In genomic region chrX:4938990-4939389, ce11 we compare ENCODE assay signal across 4 worm cellular contexts.
TF ChIP-seq lines count a peak whose summit lies in the region.

No protein-coding gene starts in this region.

TF ChIP-seq in whole organism, L1 larva, 84 proteins besides CTCF, POLR2A, EP300 and RAD21:
- TF ChIP-seq fkh-10 (GFP tag; optimal IDR thresholded peaks at IDR 0.05; lab: Kevin White, UChicago): peak; percentile 71
- peak; percentile 21 for TF ChIP-seq lin-14 (GFP tag; optimal IDR thresholded peaks at IDR 0.05; lab: Kevin White, UChicago)
- TF ChIP-seq irx-1 (tag; optimal IDR thresholded peaks at IDR 0.05; lab: Kevin White, UChicago): no peak

TF ChIP-seq in whole organism, L3 larva, 47 proteins besides CTCF, POLR2A, EP300 and RAD21:
- TF ChIP-seq nhr-43 (tag; optimal IDR thresholded peaks at IDR 0.05; lab: Kevin White, UChicago; ENCODE audit: poor library complexity, severe bottlenecking) (no peak), fkh-10 (GFP tag; optimal IDR thresholded peaks at IDR 0.05; lab: Kevin White, UChicago) (peak; percentile 54), ztf-4 (tag; optimal IDR thresholded peaks at IDR 0.05; lab: Kevin White, UChicago) (no peak), lsy-12 (tag; optimal IDR thresholded peaks at IDR 0.05; lab: Kevin White, UChicago) (no peak), nhr-237 (tag; optimal IDR thresholded peaks at IDR 0.05; lab: Kevin White, UChicago) (no peak), ceh-16 (tag; optimal IDR thresholded peaks at IDR 0.05; lab: Kevin White, UChicago) (no peak), aly-2 (tag; optimal IDR thresholded peaks at IDR 0.05; lab: Kevin White, UChicago) (no peak)

TF ChIP-seq in whole organism, L4 larva, 104 proteins besides CTCF, POLR2A, EP300 and RAD21:
- TF ChIP-seq nhr-25 (tag; optimal IDR thresholded peaks at IDR 0.05; lab: Kevin White, UChicago; ENCODE audit: borderline replicate concordance, insufficient read depth) (no peak), fkh-10 (GFP tag; optimal IDR thresholded peaks at IDR 0.05; lab: Kevin White, UChicago) (peak; percentile 34), madf-9 (GFP tag; conservative IDR thresholded peaks at IDR 0.05; lab: Robert Waterston, UW) (no peak), unc-62 (GFP tag; optimal IDR thresholded peaks at IDR 0.05 in 1 of 2; lab: Kevin White, UChicago) (no peak), unc-62 (tag; optimal IDR thresholded peaks at IDR 0.05; lab: Kevin White, UChicago) (no peak), fos-1 (tag; optimal IDR thresholded peaks at IDR 0.05; lab: Kevin White, UChicago) (no peak)

TF ChIP-seq in whole organism, young adult, 124 proteins besides CTCF, POLR2A, EP300 and RAD21:
- TF ChIP-seq ceh-27 (GFP tag; optimal IDR thresholded peaks at IDR 0.05; lab: Kevin White, UChicago) (peak; percentile 47), Y79H2A.3 (GFP tag; conservative IDR thresholded peaks at IDR 0.05; lab: Robert Waterston, UW) (no peak)
